Worm (Caenorhabditis elegans): ENCODE results near the gene ndus-8.
A peak's percentile ranks its signal among the peaks of the same experiment; 100 is the strongest.

Gene ndus-8

DNA sequence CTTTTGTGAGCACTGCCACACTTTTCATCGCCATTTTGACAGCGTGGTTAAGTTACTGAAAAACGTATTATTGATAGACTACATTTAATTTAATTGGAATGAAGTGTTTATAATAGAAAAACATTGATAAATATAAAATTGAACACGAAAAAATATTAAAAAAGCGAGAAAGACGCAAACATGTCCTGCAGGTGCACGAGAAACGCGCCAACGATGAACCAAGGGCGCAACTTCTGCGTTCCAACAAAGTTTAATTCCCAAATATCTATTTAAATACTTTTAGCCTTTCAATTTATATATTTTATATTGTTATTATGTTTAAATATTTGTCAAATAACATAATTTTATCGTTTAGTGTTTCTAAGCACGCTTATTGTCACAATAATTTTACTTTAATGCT, at the start of gene ndus-8:
TSS of gene ndus-8 (minus strand) at position 55 of the 400 bp plus-strand sequence.
- TF ChIP-seq lim-6 (tag; optimal IDR thresholded peaks at IDR 0.05) (no peak), nfya-1 (tag; optimal IDR thresholded peaks at IDR 0.05) (peak; percentile 24)

DNA sequence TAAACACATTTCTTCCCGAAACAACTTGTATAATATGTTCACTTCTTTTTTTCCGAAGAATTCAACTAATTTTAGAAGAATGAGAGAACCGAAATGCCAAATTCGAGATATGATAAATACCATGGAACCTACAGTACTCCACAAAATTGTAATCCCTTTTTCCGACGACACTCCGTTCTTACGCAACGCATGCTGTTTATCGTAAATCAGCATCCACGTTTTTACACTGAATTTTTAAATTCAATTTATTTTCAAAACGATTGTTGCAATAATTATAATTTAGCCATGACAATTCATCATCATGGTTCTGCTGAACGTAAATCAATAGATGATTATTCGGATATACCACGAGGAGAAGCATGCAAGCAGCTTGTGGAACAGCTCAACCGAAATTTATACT, 47.2 kb upstream of the ndus-8 start, which contains the start of gene B0361.3:
TSS of gene B0361.3 (plus strand) at position 284 of the 400 bp plus-strand sequence.
- no peak for TF ChIP-seq K02D7.2 (tag; optimal IDR thresholded peaks at IDR 0.05)
- TF ChIP-seq unc-42 (tag; optimal IDR thresholded peaks at IDR 0.05) = peak; percentile 2
- no peak for TF ChIP-seq ceh-14 (tag; optimal IDR thresholded peaks at IDR 0.05)

DNA sequence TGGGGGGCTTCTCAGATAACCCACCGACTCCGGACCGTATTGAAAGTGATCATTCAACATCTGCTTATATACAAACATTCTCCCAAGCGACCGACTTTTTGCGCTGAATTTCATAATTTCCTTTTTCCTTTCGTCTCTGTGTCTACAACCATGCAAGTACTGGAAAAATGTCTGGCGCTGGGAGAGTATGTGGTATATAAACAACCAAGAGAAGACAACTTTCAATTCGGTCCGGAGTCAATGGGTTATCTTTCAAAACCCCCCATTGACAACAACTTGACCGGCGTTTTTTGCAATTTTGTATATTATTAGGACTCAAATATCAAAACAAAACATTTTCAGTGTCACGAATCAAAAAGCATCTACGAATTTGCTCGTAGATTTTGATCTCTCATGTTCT, 44.5 kb upstream of the ndus-8 start:
- TF ChIP-seq pros-1 (tag; optimal IDR thresholded peaks at IDR 0.05) (no peak), dve-1 (tag; optimal IDR thresholded peaks at IDR 0.05) (no peak), dmd-4 (tag; optimal IDR thresholded peaks at IDR 0.05; ENCODE audit: borderline replicate concordance) (no peak), ceh-2 (tag; optimal IDR thresholded peaks at IDR 0.05) (no peak), hlh-30 (tag; optimal IDR thresholded peaks at IDR 0.05; ENCODE audit: insufficient read depth) (no peak), elt-2 (tag; optimal IDR thresholded peaks at IDR 0.05) (no peak), zip-5 (tag; optimal IDR thresholded peaks at IDR 0.05) (no peak), C38D4.7 (GFP tag; optimal IDR thresholded peaks at IDR 0.05) (no peak), syd-9 (tag; optimal IDR thresholded peaks at IDR 0.05) (no peak), ceh-9 (tag; optimal IDR thresholded peaks at IDR 0.05) (no peak), npax-4 (tag; optimal IDR thresholded peaks at IDR 0.05) (no peak), ceh-22 (tag; optimal IDR thresholded peaks at IDR 0.05) (no peak), nhr-232 (tag; optimal IDR thresholded peaks at IDR 0.05) (no peak), tbx-2 (tag; optimal IDR thresholded peaks at IDR 0.05) (no peak), unc-42 (tag; optimal IDR thresholded peaks at IDR 0.05) (no peak), pha-2 (tag; optimal IDR thresholded peaks at IDR 0.05) (no peak), ceh-18 (tag; optimal IDR thresholded peaks at IDR 0.05) (no peak), unc-3 (GFP tag; conservative IDR thresholded peaks at IDR 0.05) (no peak), unc-3 (tag; optimal IDR thresholded peaks at IDR 0.05) (no peak)

DNA sequence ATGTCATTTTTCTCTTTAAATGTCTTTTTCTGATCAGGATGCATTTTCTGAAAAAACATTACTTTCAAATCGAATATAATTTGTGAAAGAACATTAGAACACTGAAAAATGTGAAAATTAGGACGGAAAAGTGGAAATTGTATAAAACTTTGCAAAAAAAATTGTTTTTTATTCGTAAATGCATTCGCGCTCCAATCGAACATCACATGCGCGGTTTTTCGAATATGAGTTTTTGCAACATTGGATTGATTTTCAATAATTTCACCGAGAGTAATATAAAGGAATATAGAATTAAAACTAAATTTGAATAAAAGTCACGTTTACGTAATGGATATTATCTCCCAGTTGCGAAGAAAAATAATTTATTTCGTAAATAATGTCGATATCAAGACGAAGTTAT, 43.2 kb upstream of the ndus-8 start, which contains the start of the genes spot-1 and B0361.11:
TSS of gene spot-1 (minus strand) at position 47 of the 400 bp plus-strand sequence.
TSS of gene B0361.11 (plus strand) at position 372 of the 400 bp plus-strand sequence.
- TF ChIP-seq ceh-6 (GFP tag; optimal IDR thresholded peaks at IDR 0.05) (no peak), odd-2 (tag; optimal IDR thresholded peaks at IDR 0.05) (no peak), unc-42 (tag; optimal IDR thresholded peaks at IDR 0.05) (peak; percentile 2), hlh-30 (tag; optimal IDR thresholded peaks at IDR 0.05; ENCODE audit: insufficient read depth) (peak; percentile 31), ttx-3 (tag; optimal IDR thresholded peaks at IDR 0.05) (no peak), fkh-6 (tag; optimal IDR thresholded peaks at IDR 0.05) (no peak), ceh-18 (tag; optimal IDR thresholded peaks at IDR 0.05) (no peak), pros-1 (tag; optimal IDR thresholded peaks at IDR 0.05) (no peak), pag-3 (tag; optimal IDR thresholded peaks at IDR 0.05; ENCODE audit: borderline replicate concordance) (no peak), syd-9 (tag; optimal IDR thresholded peaks at IDR 0.05) (no peak), ceh-45 (GFP tag; IDR thresholded peaks at IDR 0.05) (no peak), elt-2 (tag; optimal IDR thresholded peaks at IDR 0.05) (peak; percentile 18), nfya-1 (tag; optimal IDR thresholded peaks at IDR 0.05) (peak; percentile 23), ceh-48 (tag; optimal IDR thresholded peaks at IDR 0.05) (peak; percentile 19), ceh-31 (tag; optimal IDR thresholded peaks at IDR 0.05) (no peak), zip-5 (tag; optimal IDR thresholded peaks at IDR 0.05) (no peak)

DNA sequence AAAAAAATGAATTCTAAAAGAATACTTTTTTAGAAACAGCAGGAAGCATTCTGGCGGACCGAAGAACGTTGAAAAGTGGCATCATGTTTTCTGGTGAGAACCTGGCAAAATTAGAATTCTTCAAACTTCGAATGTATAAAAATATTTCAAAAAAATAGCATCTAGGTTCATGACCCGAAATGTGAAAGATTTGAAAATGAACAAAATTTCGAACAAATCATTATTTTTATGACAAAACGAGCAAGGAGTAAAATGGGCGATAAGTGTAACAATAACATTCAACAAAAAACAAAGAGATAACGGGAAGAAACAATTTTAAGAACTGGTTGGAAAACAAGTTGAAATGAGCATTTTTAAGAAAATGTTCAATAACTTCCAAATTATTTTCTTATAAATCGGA, 41.3 kb upstream of the ndus-8 start, which contains the start of gene psd-1:
TSS of gene psd-1 (minus strand) at position 101 of the 400 bp plus-strand sequence.
- TF ChIP-seq nhr-11 (tag; optimal IDR thresholded peaks at IDR 0.05) = no peak
- no peak for TF ChIP-seq ceh-19 (GFP tag; optimal IDR thresholded peaks at IDR 0.05)
- TF ChIP-seq gmeb-2 (tag; optimal IDR thresholded peaks at IDR 0.05) = no peak

Data from whole organism, late embryonic.